Worm (Caenorhabditis elegans) whole organism, L4 larva: Measurements from ENCODE around the gene mbl-1.

ENCODE experiments used
- D1046.2 ChIP-seq: fragments of 200-800 bp; sonication (Bioruptor generic); IDR thresholded peaks from 2 replicates; pipeline ENCODE4 v1.3.6; 2022; ENCODE audit warnings: missing genetic modification characterization, missing compliant biosample characterization
- F44E2.7 ChIP-seq: fragments of 200-800 bp; sonication (Bioruptor generic); IDR thresholded peaks from 2 replicates; pipeline ENCODE4 v2.1.2; 2022; ENCODE audit warnings: missing genetic modification characterization, missing compliant biosample characterization
- F49E8.2 ChIP-seq: sonication (generic microtip); optimal IDR thresholded peaks from 2 replicates; lab custom pipeline; 2016; ENCODE audit warnings: missing compliant biosample characterization, mild to moderate bottlenecking, missing genetic modification characterization, borderline replicate concordance
- R02D3.7 ChIP-seq: fragments of 150-350 bp; sonication (generic microtip); optimal IDR thresholded peaks from 3 replicates; lab custom pipeline; 2014; ENCODE audit warnings: missing biosample characterization, missing genetic modification characterization
- T20F7.1 ChIP-seq: fragments of 200-800 bp; sonication (Bioruptor generic); optimal IDR thresholded peaks from 2 replicates; lab custom pipeline; 2018; ENCODE audit warnings: mild to moderate bottlenecking, missing genetic modification characterization, missing compliant biosample characterization
- Y48G9A.11 ChIP-seq: fragments of 200-800 bp; sonication (Bioruptor generic); IDR thresholded peaks from 2 replicates; pipeline ENCODE4 v1.3.6; 2022; ENCODE audit warnings: missing genetic modification reagents, missing genetic modification characterization, missing compliant biosample characterization
- ZK337.2 ChIP-seq: fragments of 200-800 bp; sonication (Bioruptor generic); IDR thresholded peaks from 2 replicates; pipeline ENCODE4 v1.3.6; 2022; ENCODE audit warnings: missing genetic modification reagents, missing genetic modification characterization, missing compliant biosample characterization
- aly-2 ChIP-seq: sonication (generic microtip); optimal IDR thresholded peaks from 2 replicates; lab custom pipeline; 2018; ENCODE audit warnings: missing biosample characterization, missing genetic modification characterization
- arid-1 ChIP-seq: fragments of 200-800 bp; sonication (Bioruptor generic); conservative IDR thresholded peaks from 2 replicates; pipeline ENCODE4 v1.3.6; 2022; ENCODE audit warnings: missing genetic modification reagents, missing genetic modification characterization, missing compliant biosample characterization
- attf-4 ChIP-seq: sonication (generic microtip); optimal IDR thresholded peaks from 3 replicates; lab custom pipeline; 2017; ENCODE audit warnings: missing biosample characterization, missing genetic modification characterization
- ceh-28 ChIP-seq: fragments of 150-350 bp; optimal IDR thresholded peaks from 2 replicates; lab custom pipeline; 2014; ENCODE audit warnings: missing biosample characterization, missing genetic modification reagents, missing genetic modification characterization
- ceh-32 ChIP-seq: sonication (generic microtip); optimal IDR thresholded peaks from 2 replicates; lab custom pipeline; 2016; ENCODE audit warnings: mild to moderate bottlenecking, missing genetic modification characterization, missing compliant biosample characterization; ENCODE audit not compliant: poor library complexity
- ceh-44 ChIP-seq: fragments of 200-800 bp; sonication (Bioruptor generic); IDR thresholded peaks from 2 replicates; pipeline ENCODE4 v1.3.6; 2022; ENCODE audit warnings: missing genetic modification reagents, missing genetic modification characterization, missing compliant biosample characterization
- daf-12 ChIP-seq: fragments of 150-350 bp; optimal IDR thresholded peaks from 2 replicates; lab custom pipeline; 2014; ENCODE audit warnings: missing biosample characterization, missing genetic modification reagents, missing genetic modification characterization
- daf-16 ChIP-seq, 3 experiments: sonication (generic microtip); optimal IDR thresholded peaks; 2 replicates each; lab custom pipeline; 2016 to 2017; ENCODE audit warnings: missing genetic modification characterization in 3 of 3, missing genetic modification reagents in 3 of 3, mild to moderate bottlenecking in 2 of 3, missing compliant biosample characterization in 2 of 3, missing biosample characterization in 1 of 3, moderate library complexity in 1 of 3
- daf-8 ChIP-seq: fragments of 200-800 bp; sonication (Bioruptor generic); IDR thresholded peaks from 2 replicates; pipeline ENCODE4 v1.3.6; 2022; ENCODE audit warnings: missing genetic modification characterization, missing compliant biosample characterization
- dmd-6 ChIP-seq: fragments of 200-800 bp; sonication (Bioruptor generic); IDR thresholded peaks from 2 replicates; pipeline ENCODE4 v1.3.6; 2022; ENCODE audit warnings: missing genetic modification reagents, missing genetic modification characterization, missing compliant biosample characterization
- dmd-8 ChIP-seq: fragments of 200-800 bp; sonication (Bioruptor generic); IDR thresholded peaks from 2 replicates; pipeline ENCODE4 v1.3.6; 2022; ENCODE audit warnings: missing genetic modification characterization, missing compliant biosample characterization
- dmd-9 ChIP-seq: fragments of 200-800 bp; sonication (Bioruptor generic); IDR thresholded peaks from 2 replicates; pipeline ENCODE4 v1.3.6; 2022; ENCODE audit warnings: missing genetic modification reagents, missing genetic modification characterization, missing compliant biosample characterization
- duxl-1 ChIP-seq: sonication (generic microtip); optimal IDR thresholded peaks from 2 replicates; lab custom pipeline; 2016; ENCODE audit warnings: mild to moderate bottlenecking, missing genetic modification characterization, moderate library complexity, missing compliant biosample characterization; ENCODE audit not compliant: poor library complexity
- dve-1 ChIP-seq: sonication (generic microtip); optimal IDR thresholded peaks from 2 replicates; lab custom pipeline; 2017; ENCODE audit warnings: antibody characterized with exemption, mild to moderate bottlenecking, missing genetic modification characterization, missing compliant biosample characterization; ENCODE audit not compliant: insufficient read depth
- fkh-10 ChIP-seq: fragments of 150-350 bp; optimal IDR thresholded peaks from 2 replicates; lab custom pipeline; 2014; ENCODE audit warnings: missing biosample characterization, missing genetic modification reagents, missing genetic modification characterization
- lin-1 ChIP-seq: fragments of 200-800 bp; sonication (Bioruptor generic); IDR thresholded peaks from 2 replicates; pipeline ENCODE4 v1.3.6; 2022; ENCODE audit warnings: missing genetic modification reagents, missing genetic modification characterization, missing compliant biosample characterization
- lin-39 ChIP-seq: fragments of 150-350 bp; optimal IDR thresholded peaks from 2 replicates; lab custom pipeline; 2014; ENCODE audit warnings: missing biosample characterization, missing genetic modification reagents, missing genetic modification characterization
- lsy-2 ChIP-seq, 2 experiments: fragments of 150-350 bp in 1 of 2; sonication (generic microtip) in 1 of 2; optimal IDR thresholded peaks; 2 replicates each; lab custom pipeline; 2014 to 2017; ENCODE audit warnings: missing biosample characterization in 2 of 2, missing genetic modification characterization in 2 of 2
- madf-5 ChIP-seq, 2 experiments: fragments of 200-800 bp; sonication (Bioruptor generic); IDR thresholded peaks; 2 replicates each; pipeline ENCODE4 v1.3.6; 2022; ENCODE audit warnings: missing compliant biosample characterization in 2 of 2, missing genetic modification characterization in 2 of 2
- madf-9 ChIP-seq: fragments of 200-800 bp; sonication (Bioruptor generic); conservative IDR thresholded peaks from 2 replicates; pipeline ENCODE4 v1.3.6; 2022; ENCODE audit warnings: missing genetic modification reagents, missing genetic modification characterization, missing compliant biosample characterization
- mdl-1 ChIP-seq, 2 experiments: fragments of 150-350 bp in 1 of 2; sonication (generic microtip) in 1 of 2; optimal IDR thresholded peaks; 2 replicates each; lab custom pipeline; 2014 to 2017; ENCODE audit warnings: missing biosample characterization in 2 of 2, missing genetic modification characterization in 2 of 2
- mdt-29 ChIP-seq: fragments of 200-800 bp; sonication (Bioruptor generic); IDR thresholded peaks from 2 replicates; pipeline ENCODE4 v1.3.6; 2022; ENCODE audit warnings: missing genetic modification reagents, missing genetic modification characterization, missing compliant biosample characterization
- mxl-2 ChIP-seq: fragments of 200-800 bp; sonication (Bioruptor generic); conservative IDR thresholded peaks from 2 replicates; pipeline ENCODE4 v1.3.6; 2022; ENCODE audit warnings: missing genetic modification reagents, missing genetic modification characterization, missing compliant biosample characterization
- nhr-10 ChIP-seq: fragments of 150-350 bp; optimal IDR thresholded peaks from 2 replicates; lab custom pipeline; 2014; ENCODE audit warnings: missing biosample characterization, missing genetic modification characterization
- nhr-102 ChIP-seq: sonication (generic microtip); optimal IDR thresholded peaks from 2 replicates; lab custom pipeline; 2016; ENCODE audit warnings: mild to moderate bottlenecking, missing genetic modification characterization, moderate library complexity, missing compliant biosample characterization
- nhr-11 ChIP-seq: fragments of 150-350 bp; optimal IDR thresholded peaks from 2 replicates; lab custom pipeline; 2014; ENCODE audit warnings: missing biosample characterization, missing genetic modification characterization
- nhr-28 ChIP-seq: fragments of 150-350 bp; optimal IDR thresholded peaks from 2 replicates; lab custom pipeline; 2014; ENCODE audit warnings: missing biosample characterization, missing genetic modification characterization
- nhr-6 ChIP-seq: fragments of 150-350 bp; optimal IDR thresholded peaks from 2 replicates; lab custom pipeline; 2014; ENCODE audit warnings: missing biosample characterization, missing genetic modification characterization
- nhr-76 ChIP-seq: fragments of 150-350 bp; optimal IDR thresholded peaks from 2 replicates; lab custom pipeline; 2014; ENCODE audit warnings: missing biosample characterization, missing genetic modification characterization
- nhr-77 ChIP-seq: fragments of 150-350 bp; optimal IDR thresholded peaks from 2 replicates; lab custom pipeline; 2014; ENCODE audit warnings: missing biosample characterization, missing genetic modification characterization
- pha-4 ChIP-seq, 2 experiments: fragments of 150-350 bp in 1 of 2; fragments of 200-800 bp in 1 of 2; sonication (Bioruptor generic) in 1 of 2; IDR thresholded peaks in 1 of 2; optimal IDR thresholded peaks in 1 of 2; 2 replicates each; pipeline versions ENCODE4 v1.3.6 to Lab custom; 2014 to 2022; ENCODE audit warnings: missing genetic modification characterization in 2 of 2, missing genetic modification reagents in 2 of 2, missing biosample characterization in 1 of 2, missing compliant biosample characterization in 1 of 2
- saeg-2 ChIP-seq: fragments of 200-800 bp; sonication (Bioruptor generic); IDR thresholded peaks from 2 replicates; pipeline ENCODE4 v1.3.6; 2022; ENCODE audit warnings: missing genetic modification reagents, missing genetic modification characterization, missing compliant biosample characterization
- sdz-12 ChIP-seq: fragments of 200-800 bp; sonication (Bioruptor generic); optimal IDR thresholded peaks from 2 replicates; lab custom pipeline; 2018; ENCODE audit warnings: mild to moderate bottlenecking, missing genetic modification characterization, missing compliant biosample characterization
- set-16 ChIP-seq: fragments of 200-800 bp; sonication (Bioruptor generic); IDR thresholded peaks from 2 replicates; pipeline ENCODE4 v1.3.6; 2022; ENCODE audit warnings: missing genetic modification reagents, missing genetic modification characterization, missing compliant biosample characterization
- skn-1 ChIP-seq: fragments of 150-350 bp; optimal IDR thresholded peaks from 2 replicates; lab custom pipeline; 2014; ENCODE audit warnings: missing biosample characterization, missing genetic modification characterization
- spr-1 ChIP-seq: sonication (generic microtip); optimal IDR thresholded peaks from 2 replicates; lab custom pipeline; 2016; ENCODE audit warnings: mild to moderate bottlenecking, missing genetic modification characterization, missing compliant biosample characterization
- spr-3 ChIP-seq: fragments of 200-800 bp; sonication (Bioruptor generic); optimal IDR thresholded peaks from 2 replicates; lab custom pipeline; 2018; ENCODE audit warnings: mild to moderate bottlenecking, missing genetic modification characterization, missing compliant biosample characterization
- tag-97 ChIP-seq: fragments of 200-800 bp; sonication (Bioruptor generic); IDR thresholded peaks from 2 replicates; pipeline ENCODE4 v1.3.6; 2022; ENCODE audit warnings: missing genetic modification characterization, missing compliant biosample characterization
- tra-1 ChIP-seq: fragments of 200-800 bp; sonication (Bioruptor generic); IDR thresholded peaks from 2 replicates; pipeline ENCODE4 v1.3.6; 2022; ENCODE audit warnings: missing genetic modification reagents, missing genetic modification characterization, missing compliant biosample characterization
- unc-130 ChIP-seq: sonication (generic microtip); optimal IDR thresholded peaks from 2 replicates; lab custom pipeline; 2016; ENCODE audit warnings: missing genetic modification reagents, missing genetic modification characterization, missing compliant biosample characterization
- unc-39 ChIP-seq: sonication (generic microtip); optimal IDR thresholded peaks from 2 replicates; lab custom pipeline; 2017; ENCODE audit warnings: missing biosample characterization, missing genetic modification characterization
- zip-2 ChIP-seq: fragments of 150-350 bp; optimal IDR thresholded peaks from 2 replicates; lab custom pipeline; 2014; ENCODE audit warnings: missing biosample characterization, missing genetic modification characterization
- ztf-7 ChIP-seq: fragments of 150-350 bp; optimal IDR thresholded peaks from 2 replicates; lab custom pipeline; 2014; ENCODE audit warnings: missing biosample characterization, missing genetic modification characterization

The mbl-1 gene

ce11 chrX:16961387-16961786 lies 17.0 kb upstream of the mbl-1 start (continued):
- TF ChIP-seq T20F7.1 (GFP tag; lab: Kevin White, UChicago) = no peak
- TF ChIP-seq nhr-10 = peak; percentile 51
- no peak for TF ChIP-seq D1046.2 (GFP tag; lab: Robert Waterston, UW)
- no peak for TF ChIP-seq Y48G9A.11 (GFP tag; lab: Robert Waterston, UW)
- TF ChIP-seq madf-9 = peak; percentile 63
- TF ChIP-seq ceh-32 (tag; lab: Kevin White, UChicago) = peak; percentile 16
- peak; percentile 84 for TF ChIP-seq ztf-7
- TF ChIP-seq madf-5 (GFP tag; IDR thresholded peaks at IDR 0.05; lab: Robert Waterston, UW) = no peak
- TF ChIP-seq nhr-77 = peak; percentile 70
- TF ChIP-seq dmd-8 (GFP tag; lab: Robert Waterston, UW) = 0 out of 2 replicates have a peak, but pooled peaks have one; percentile 47
- peak; percentile 60; the same call in 1 of the 2 replicates for TF ChIP-seq arid-1 (GFP tag; lab: Robert Waterston, UW)
- TF ChIP-seq nhr-102 (tag; lab: Kevin White, UChicago) = peak; percentile 59
- peak; percentile 51 for TF ChIP-seq spr-3 (GFP tag; lab: Kevin White, UChicago)
- TF ChIP-seq lin-1 (GFP tag; lab: Robert Waterston, UW) = 0 out of 2 replicates have a peak, but pooled peaks have one; percentile 55
- 0 out of 2 replicates have a peak, but pooled peaks have one; percentile 51 for TF ChIP-seq dmd-9
- TF ChIP-seq set-16 = peak; percentile 82
- TF ChIP-seq spr-1 = peak; percentile 50
- TF ChIP-seq skn-1 (tag; lab: Kevin White, UChicago) = no peak
- no peak for TF ChIP-seq nhr-76 (tag; lab: Kevin White, UChicago)
- peak; percentile 84 for TF ChIP-seq nhr-28
- TF ChIP-seq ceh-28 (tag; lab: Kevin White, UChicago) = peak; percentile 80
- TF ChIP-seq pha-4 (GFP tag; IDR thresholded peaks at IDR 0.05; lab: Robert Waterston, UW) = peak; percentile 56; the same call in 1 of the 2 replicates
- TF ChIP-seq pha-4 (tag; optimal IDR thresholded peaks at IDR 0.05; lab: Kevin White, UChicago) = peak; percentile 4
- peak; percentile 85 for TF ChIP-seq nhr-11
- 0 out of 2 replicates have a peak, but pooled peaks have one; percentile 36 for TF ChIP-seq saeg-2 (GFP tag; lab: Robert Waterston, UW)
- peak; percentile 84 for TF ChIP-seq fkh-10 (GFP tag; lab: Kevin White, UChicago)
- no peak for TF ChIP-seq ZK337.2 (GFP tag; lab: Robert Waterston, UW)
- TF ChIP-seq nhr-6 (tag; lab: Kevin White, UChicago) = peak; percentile 93
- TF ChIP-seq lsy-2 (tag; optimal IDR thresholded peaks at IDR 0.05; lab: Kevin White, UChicago) = peak; percentile 81 to 86
- TF ChIP-seq unc-39 (tag; lab: Kevin White, UChicago) = no peak
- peak; percentile 26 for TF ChIP-seq duxl-1 (tag; lab: Kevin White, UChicago)
- TF ChIP-seq dmd-6 (GFP tag; lab: Robert Waterston, UW) = peak; percentile 84
- TF ChIP-seq unc-130 = no peak
- no peak for TF ChIP-seq mdt-29 (GFP tag; lab: Robert Waterston, UW)
- TF ChIP-seq tag-97 (GFP tag; lab: Robert Waterston, UW) = no peak
- peak; percentile 95 for TF ChIP-seq tra-1 (GFP tag; lab: Robert Waterston, UW)
- no peak for TF ChIP-seq zip-2 (tag; lab: Kevin White, UChicago)
- TF ChIP-seq F49E8.2 (tag; lab: Kevin White, UChicago) = no peak
- no peak for TF ChIP-seq daf-8 (GFP tag; lab: Robert Waterston, UW)
- TF ChIP-seq ceh-44 (GFP tag; lab: Robert Waterston, UW) = 0 out of 2 replicates have a peak, but pooled peaks have one; percentile 19
- TF ChIP-seq daf-12 (tag; lab: Kevin White, UChicago) = no peak
- peak; percentile 44 to 89 for TF ChIP-seq mdl-1 (tag; optimal IDR thresholded peaks at IDR 0.05; lab: Kevin White, UChicago)
- TF ChIP-seq attf-4 = no peak
- no peak for TF ChIP-seq aly-2 (tag; lab: Kevin White, UChicago)
- no peak for TF ChIP-seq lin-39 (tag; lab: Kevin White, UChicago)
- no peak for TF ChIP-seq sdz-12
- TF ChIP-seq F44E2.7 (GFP tag; lab: Robert Waterston, UW) = no peak
- no peak for TF ChIP-seq mxl-2 (GFP tag; lab: Robert Waterston, UW)
- peak; percentile 84 for TF ChIP-seq dve-1 (tag; lab: Kevin White, UChicago)
- no peak for TF ChIP-seq R02D3.7 (tag; lab: Kevin White, UChicago)
- TF ChIP-seq daf-16 (GFP tag; optimal IDR thresholded peaks at IDR 0.05; lab: Kevin White, UChicago) = peak in 1 of 2 experiments; percentile 31
- TF ChIP-seq daf-16 (tag; optimal IDR thresholded peaks at IDR 0.05; lab: Kevin White, UChicago) = peak; percentile 80
